Worm (Caenorhabditis elegans) whole organism, L1 larva: ENCODE measurements around the gene ZK686.1.

ENCODE experiments used
- C16A3.4 ChIP-seq: fragments of 150-350 bp; optimal IDR thresholded peaks from 2 replicates; lab custom pipeline; 2014; ENCODE audit warnings: missing biosample characterization, missing genetic modification characterization
- C34B4.2 ChIP-seq: sonication (generic microtip); optimal IDR thresholded peaks from 2 replicates; lab custom pipeline; 2017; ENCODE audit warnings: mild to moderate bottlenecking, missing genetic modification characterization, missing compliant biosample characterization
- Y116A8C.19 ChIP-seq: sonication (generic microtip); optimal IDR thresholded peaks from 2 replicates; lab custom pipeline; 2016; ENCODE audit warnings: missing compliant biosample characterization, missing genetic modification characterization, borderline replicate concordance
- alr-1 ChIP-seq: fragments of 200-800 bp; sonication (Bioruptor generic); optimal IDR thresholded peaks from 2 replicates; lab custom pipeline; 2018; ENCODE audit warnings: borderline replicate concordance, mild to moderate bottlenecking, missing genetic modification characterization, missing compliant biosample characterization
- ama-1 ChIP-seq: fragments of 150-350 bp; optimal IDR thresholded peaks from 2 replicates; lab custom pipeline; 2014
- blmp-1 ChIP-seq: fragments of 150-350 bp; optimal IDR thresholded peaks from 2 replicates; lab custom pipeline; 2014; ENCODE audit warnings: missing biosample characterization, missing genetic modification characterization
- ceh-63 ChIP-seq: fragments of 200-800 bp; sonication (Bioruptor generic); optimal IDR thresholded peaks from 2 replicates; lab custom pipeline; 2018; ENCODE audit warnings: mild to moderate bottlenecking, missing genetic modification characterization, missing compliant biosample characterization
- ceh-82 ChIP-seq, 3 experiments: fragments of 150-350 bp in 1 of 3; sonication (generic microtip) in 2 of 3; optimal IDR thresholded peaks; 2 replicates each; lab custom pipeline; 2014 to 2017; ENCODE audit warnings: missing biosample characterization in 3 of 3, missing genetic modification characterization in 3 of 3
- ceh-90 ChIP-seq: sonication (generic microtip); optimal IDR thresholded peaks from 2 replicates; lab custom pipeline; 2016; ENCODE audit warnings: missing genetic modification characterization, missing compliant biosample characterization
- dsc-1 ChIP-seq: sonication (generic microtip); optimal IDR thresholded peaks from 2 replicates; lab custom pipeline; 2016; ENCODE audit warnings: mild to moderate bottlenecking, missing genetic modification characterization, missing compliant biosample characterization
- efl-1 ChIP-seq, 4 experiments: fragments of 150-350 bp; optimal IDR thresholded peaks in 3 of 4; peaks in 1 of 4; 1 replicate in 1 of 4; 2 replicates in 3 of 4; lab custom pipeline; 2014; ENCODE audit warnings: missing biosample characterization in 2 of 4, missing genetic modification characterization in 2 of 4, missing genetic modification reagents in 2 of 4
- egl-27 ChIP-seq, 2 experiments: fragments of 150-350 bp in 1 of 2; sonication (generic microtip); optimal IDR thresholded peaks; 3 replicates each; lab custom pipeline; 2017 to 2018; ENCODE audit warnings: missing biosample characterization in 2 of 2, missing genetic modification characterization in 2 of 2, missing genetic modification reagents in 2 of 2
- elt-3 ChIP-seq, 6 experiments: fragments of 150-350 bp in 1 of 6; sonication (generic microtip); optimal IDR thresholded peaks; 2 replicates each; lab custom pipeline; 2017 to 2018; ENCODE audit warnings: missing biosample characterization in 6 of 6, missing genetic modification characterization in 6 of 6, inconsistent platforms in 1 of 6
- fos-1 ChIP-seq: fragments of 150-350 bp; optimal IDR thresholded peaks from 2 replicates; lab custom pipeline; 2014; ENCODE audit warnings: missing biosample characterization, missing genetic modification characterization
- grh-1 ChIP-seq: fragments of 200-800 bp; sonication (Bioruptor generic); IDR thresholded peaks from 2 replicates; pipeline ENCODE4 v1.3.6; 2022; ENCODE audit warnings: missing genetic modification reagents, missing genetic modification characterization, missing compliant biosample characterization
- hlh-17 ChIP-seq: fragments of 200-800 bp; sonication (Bioruptor generic); optimal IDR thresholded peaks from 2 replicates; lab custom pipeline; 2018; ENCODE audit warnings: missing genetic modification characterization, mild to moderate bottlenecking, missing compliant biosample characterization, moderate library complexity, borderline replicate concordance
- hpl-2 ChIP-seq: fragments of 150-350 bp; optimal IDR thresholded peaks from 2 replicates; lab custom pipeline; 2014; ENCODE audit warnings: missing biosample characterization, missing genetic modification reagents, missing genetic modification characterization
- lin-13 ChIP-seq: fragments of 150-350 bp; optimal IDR thresholded peaks from 2 replicates; lab custom pipeline; 2014; ENCODE audit warnings: missing biosample characterization, missing genetic modification reagents, missing genetic modification characterization
- lin-14 ChIP-seq: fragments of 200-800 bp; sonication (Bioruptor generic); optimal IDR thresholded peaks from 2 replicates; lab custom pipeline; 2018; ENCODE audit warnings: mild to moderate bottlenecking, missing genetic modification characterization, moderate library complexity, missing compliant biosample characterization
- lin-39 ChIP-seq: fragments of 150-350 bp; optimal IDR thresholded peaks from 2 replicates; lab custom pipeline; 2014; ENCODE audit warnings: missing biosample characterization, missing genetic modification reagents, missing genetic modification characterization
- lsy-2 ChIP-seq, 2 experiments: fragments of 150-350 bp; optimal IDR thresholded peaks; 2 replicates each; lab custom pipeline; 2014; ENCODE audit warnings: missing biosample characterization in 2 of 2, missing genetic modification characterization in 2 of 2
- mab-9 ChIP-seq: fragments of 200-800 bp; sonication (Bioruptor generic); IDR thresholded peaks from 2 replicates; pipeline ENCODE4 v1.3.6; 2022; ENCODE audit warnings: missing genetic modification reagents, missing genetic modification characterization, missing compliant biosample characterization
- nhr-19 ChIP-seq: fragments of 200-800 bp; sonication (Bioruptor generic); conservative IDR thresholded peaks from 2 replicates; pipeline ENCODE4 v1.3.6; 2022; ENCODE audit warnings: missing genetic modification characterization, missing compliant biosample characterization
- nhr-71 ChIP-seq: sonication (generic microtip); optimal IDR thresholded peaks from 2 replicates; lab custom pipeline; 2016; ENCODE audit warnings: mild to moderate bottlenecking, missing genetic modification characterization, moderate library complexity, missing compliant biosample characterization
- nhr-76 ChIP-seq: sonication (generic microtip); optimal IDR thresholded peaks from 2 replicates; lab custom pipeline; 2017; ENCODE audit warnings: missing biosample characterization, missing genetic modification characterization
- nhr-85 ChIP-seq: sonication (generic microtip); peaks from one replicate; lab custom pipeline; 2016; ENCODE audit warnings: missing genetic modification characterization, inconsistent platforms, missing compliant biosample characterization
- rnt-1 ChIP-seq: sonication (generic microtip); optimal IDR thresholded peaks from 2 replicates; lab custom pipeline; 2016; ENCODE audit warnings: mild to moderate bottlenecking, missing genetic modification characterization, moderate library complexity, missing compliant biosample characterization
- skn-1 ChIP-seq: fragments of 150-350 bp; optimal IDR thresholded peaks from 2 replicates; lab custom pipeline; 2014; ENCODE audit warnings: missing biosample characterization, missing genetic modification characterization
- snu-23 ChIP-seq: sonication (generic microtip); optimal IDR thresholded peaks from 2 replicates; lab custom pipeline; 2016; ENCODE audit warnings: missing genetic modification characterization, missing compliant biosample characterization
- swsn-7 ChIP-seq: sonication (generic microtip); optimal IDR thresholded peaks from 2 replicates; lab custom pipeline; 2016; ENCODE audit warnings: missing genetic modification characterization, missing compliant biosample characterization
- tbx-2 ChIP-seq: sonication (generic microtip); optimal IDR thresholded peaks from 2 replicates; lab custom pipeline; 2016; ENCODE audit warnings: missing genetic modification characterization, missing compliant biosample characterization
- tlp-1 ChIP-seq: fragments of 150-350 bp; optimal IDR thresholded peaks from 2 replicates; lab custom pipeline; 2014; ENCODE audit warnings: missing biosample characterization, missing genetic modification characterization
- vab-15 ChIP-seq: sonication (generic microtip); optimal IDR thresholded peaks from 2 replicates; lab custom pipeline; 2017; ENCODE audit warnings: missing genotype, mild to moderate bottlenecking, missing genetic modification characterization, missing compliant biosample characterization
- zag-1 ChIP-seq: fragments of 150-350 bp; optimal IDR thresholded peaks from 2 replicates; lab custom pipeline; 2014; ENCODE audit warnings: missing biosample characterization, missing genetic modification characterization
- ztf-11 ChIP-seq, 2 experiments: sonication (generic microtip); optimal IDR thresholded peaks; 2 replicates each; lab custom pipeline; 2016 to 2017; ENCODE audit warnings: missing genetic modification characterization in 2 of 2, missing biosample characterization in 1 of 2, missing compliant biosample characterization in 1 of 2
- ztf-4 ChIP-seq: fragments of 150-350 bp; optimal IDR thresholded peaks from 2 replicates; lab custom pipeline; 2014; ENCODE audit warnings: missing biosample characterization, missing genetic modification characterization

ZK686.1 gene

DNA sequence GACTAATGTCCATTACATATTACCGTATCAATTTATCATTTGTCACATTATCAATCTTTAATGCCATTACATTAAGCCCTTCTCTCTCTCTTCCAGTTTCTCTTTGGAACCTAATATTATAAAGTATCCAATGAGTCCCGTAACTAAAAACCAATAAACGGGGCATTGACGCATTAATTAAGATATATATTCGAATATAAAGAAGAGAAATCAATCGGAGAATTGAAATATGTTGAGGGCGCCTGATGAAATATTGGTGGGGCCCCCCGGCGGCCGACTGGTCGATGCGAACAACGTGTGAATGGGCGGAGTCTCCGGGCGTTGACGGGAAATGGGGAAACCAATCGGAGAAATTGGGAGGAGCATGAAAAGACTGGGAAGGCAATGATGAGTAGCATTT, 11.3 kb downstream of the ZK686.1 start (continued):
- TF ChIP-seq lin-13 (GFP tag; lab: Kevin White, UChicago) = no peak
- TF ChIP-seq ztf-11 (tag; optimal IDR thresholded peaks at IDR 0.05; lab: Kevin White, UChicago) = peak in 1 of 2 experiments; percentile 54

DNA sequence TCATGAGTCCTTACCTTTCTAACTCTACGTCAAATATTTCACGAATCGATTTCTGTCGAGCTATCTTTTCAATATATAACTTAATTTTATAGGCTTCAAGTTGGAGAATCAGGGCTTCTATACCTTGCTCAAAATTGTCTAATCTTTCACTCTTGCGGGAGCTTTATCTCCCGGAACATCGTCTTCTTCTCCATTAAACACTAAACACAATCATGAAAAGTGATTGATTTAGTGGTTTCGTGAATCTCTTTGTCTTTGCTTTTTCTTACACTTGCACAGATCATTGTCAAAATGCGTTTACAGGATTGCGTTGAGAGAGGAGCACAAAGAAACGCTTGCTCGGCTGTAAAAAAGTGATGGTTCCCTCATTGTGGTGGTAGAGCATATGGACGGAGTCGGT, 15.5 kb downstream of the ZK686.1 start:
- no peak for TF ChIP-seq alr-1 (tag; lab: Kevin White, UChicago)
- TF ChIP-seq rnt-1 = peak; percentile 22
- TF ChIP-seq grh-1 = no peak
- TF ChIP-seq zag-1 (tag; lab: Kevin White, UChicago) = no peak

- TF ChIP-seq vab-15 (tag; lab: Kevin White, UChicago) (peak; percentile 5), tlp-1 (tag; lab: Kevin White, UChicago) (no peak), nhr-71 (tag; lab: Kevin White, UChicago) (peak; percentile 65), tbx-2 (tag; lab: Kevin White, UChicago) (peak; percentile 6), hpl-2 (GFP tag; lab: Kevin White, UChicago) (no peak), ceh-63 (GFP tag; lab: Kevin White, UChicago) (no peak), mab-9 (GFP tag; lab: Robert Waterston, UW) (no peak), nhr-19 (peak; percentile 33; the same call in 1 of the 2 replicates), egl-27 (tag; optimal IDR thresholded peaks at IDR 0.05; lab: Kevin White, UChicago) (no peak), efl-1 (optimal IDR thresholded peaks at IDR 0.05; lab: Kevin White, UChicago) (no peak), efl-1 (GFP tag; optimal IDR thresholded peaks at IDR 0.05 in 1 of 2; lab: Kevin White, UChicago) (peak in 1 of 2 experiments; percentile 64), nhr-85 (tag; lab: Kevin White, UChicago) (peak; percentile 76), lin-39 (tag; lab: Kevin White, UChicago) (no peak), lin-14 (GFP tag; lab: Kevin White, UChicago) (peak; percentile 56), snu-23 (GFP tag; lab: Kevin White, UChicago) (peak; percentile 21), ztf-11 (tag; optimal IDR thresholded peaks at IDR 0.05; lab: Kevin White, UChicago) (peak in 1 of 2 experiments; percentile 16), lsy-2 (tag; optimal IDR thresholded peaks at IDR 0.05; lab: Kevin White, UChicago) (peak; percentile 60 to 81), ceh-90 (tag; lab: Kevin White, UChicago) (no peak), dsc-1 (tag; lab: Kevin White, UChicago) (no peak), rnt-1 (peak; percentile 66), Y116A8C.19 (tag; lab: Kevin White, UChicago) (no peak), nhr-76 (tag; lab: Kevin White, UChicago) (no peak)
Measured at ce11 chrIII:7790522-7790921, 17.6 kb downstream of the ZK686.1 start.

DNA sequence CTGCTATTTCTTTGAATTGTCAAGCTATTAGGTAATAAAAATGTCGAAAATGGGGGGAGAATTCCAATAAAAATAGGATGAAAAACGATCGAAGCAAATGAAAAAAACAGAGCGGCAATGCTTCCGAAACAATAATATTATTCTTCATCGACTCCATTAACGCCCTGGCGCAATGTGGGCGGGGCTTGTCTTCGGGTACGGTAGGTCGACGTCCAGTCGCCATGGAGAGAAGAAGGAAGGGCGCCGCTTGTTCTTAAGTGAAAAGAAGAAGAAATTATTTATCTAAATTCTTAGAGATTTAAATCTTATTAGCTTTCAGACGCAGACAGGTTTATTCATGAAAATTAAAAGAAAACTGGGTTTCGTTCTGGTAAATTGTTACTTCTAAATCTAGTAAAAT, 19.3 kb downstream of the ZK686.1 start:
- TF ChIP-seq dsc-1 (tag; lab: Kevin White, UChicago) (no peak), C16A3.4 (tag; lab: Kevin White, UChicago) (no peak), skn-1 (tag; lab: Kevin White, UChicago) (no peak), lsy-2 (tag; optimal IDR thresholded peaks at IDR 0.05; lab: Kevin White, UChicago) (peak; percentile 33 to 66), hlh-17 (GFP tag; lab: Kevin White, UChicago) (no peak), fos-1 (tag; lab: Kevin White, UChicago) (no peak), efl-1 (optimal IDR thresholded peaks at IDR 0.05; lab: Kevin White, UChicago) (no peak), efl-1 (GFP tag; optimal IDR thresholded peaks at IDR 0.05 in 1 of 2; lab: Kevin White, UChicago) (peak in 1 of 2 experiments; percentile 23), ama-1 (lab: Kevin White, UChicago) (no peak), rnt-1 (no peak), ceh-63 (GFP tag; lab: Kevin White, UChicago) (no peak), C34B4.2 (tag; lab: Kevin White, UChicago) (no peak), egl-27 (tag; optimal IDR thresholded peaks at IDR 0.05; lab: Kevin White, UChicago) (no peak), nhr-76 (tag; lab: Kevin White, UChicago) (no peak)

- TF ChIP-seq rnt-1 (peak; percentile 26), ztf-11 (tag; optimal IDR thresholded peaks at IDR 0.05; lab: Kevin White, UChicago) (peak in 1 of 2 experiments; percentile 47), skn-1 (tag; lab: Kevin White, UChicago) (no peak), swsn-7 (tag; lab: Kevin White, UChicago) (no peak), nhr-85 (tag; lab: Kevin White, UChicago) (peak; percentile 11), blmp-1 (peak; percentile 29), ztf-4 (tag; lab: Kevin White, UChicago) (no peak), ceh-82 (tag; optimal IDR thresholded peaks at IDR 0.05; lab: Kevin White, UChicago) (no peak), lsy-2 (tag; optimal IDR thresholded peaks at IDR 0.05; lab: Kevin White, UChicago) (peak in 1 of 2 experiments; percentile 27), elt-3 (tag; optimal IDR thresholded peaks at IDR 0.05; lab: Kevin White, UChicago) (no peak), alr-1 (tag; lab: Kevin White, UChicago) (no peak), fos-1 (tag; lab: Kevin White, UChicago) (no peak)
Measured at ce11 chrIII:7792970-7793369, 20.0 kb downstream of the ZK686.1 start.
